Worm (Caenorhabditis elegans): ENCODE measurements around the gene F15A8.1.

The F15A8.1 gene

ce11 chrX:4490400-4490799, 49.7 kb downstream of the F15A8.1 start:
- no peak for TF ChIP-seq ceh-36 (tag; optimal IDR thresholded peaks at IDR 0.05)
- no peak for TF ChIP-seq flt-1 (GFP tag; IDR thresholded peaks at IDR 0.05)
- no peak for TF ChIP-seq hmbx-1 (tag; optimal IDR thresholded peaks at IDR 0.05)
- TF ChIP-seq sea-1 (GFP tag; conservative IDR thresholded peaks at IDR 0.05): no peak
- TF ChIP-seq F13C5.2 (tag; optimal IDR thresholded peaks at IDR 0.05): no peak
- no peak for TF ChIP-seq aly-1 (tag; optimal IDR thresholded peaks at IDR 0.05)
- no peak for TF ChIP-seq hmg-4 (GFP tag; optimal IDR thresholded peaks at IDR 0.05)
- no peak for TF ChIP-seq tra-4 (tag; optimal IDR thresholded peaks at IDR 0.05)
- TF ChIP-seq pes-1 (GFP tag; IDR thresholded peaks at IDR 0.05): no peak
- TF ChIP-seq tbx-37 (GFP tag; conservative IDR thresholded peaks at IDR 0.05): no peak
- no peak for TF ChIP-seq hnd-1 (tag; optimal IDR thresholded peaks at IDR 0.05)
- no peak for TF ChIP-seq scrt-1 (GFP tag; IDR thresholded peaks at IDR 0.05)
- TF ChIP-seq tbx-11 (GFP tag; IDR thresholded peaks at IDR 0.05): no peak
- no peak for TF ChIP-seq B0310.2 (tag; optimal IDR thresholded peaks at IDR 0.05)
- TF ChIP-seq ama-1 (optimal IDR thresholded peaks at IDR 0.05): no peak
- TF ChIP-seq ets-7 (tag; optimal IDR thresholded peaks at IDR 0.05): no peak

All from whole organism, early embryonic.